Worm (Caenorhabditis elegans) whole organism, young adult: ENCODE data around the gene Y53F4A.2.

Experiments
- ama-1 ChIP-seq, 3 experiments: fragments of 150-350 bp in 1 of 3; sonication (generic microtip) in 2 of 3; optimal IDR thresholded peaks; 2 replicates each; lab custom pipeline; 2014 to 2018; ENCODE audit warnings: missing biosample characterization in 2 of 3, missing genetic modification characterization in 2 of 3, missing genetic modification reagents in 2 of 3
- ceh-100 ChIP-seq: fragments of 200-800 bp; sonication (Bioruptor generic); IDR thresholded peaks from 2 replicates; pipeline ENCODE4 v1.3.6; 2022; ENCODE audit warnings: missing genetic modification reagents, missing genetic modification characterization, missing compliant biosample characterization
- dpff-1 ChIP-seq: sonication (generic microtip); optimal IDR thresholded peaks from 2 replicates; lab custom pipeline; 2017; ENCODE audit warnings: mild to moderate bottlenecking, missing genetic modification characterization, missing compliant biosample characterization
- dpl-1 ChIP-seq: fragments of 150-350 bp; optimal IDR thresholded peaks from 2 replicates; lab custom pipeline; 2014; ENCODE audit warnings: missing biosample characterization, missing genetic modification reagents, missing genetic modification characterization
- mel-28 ChIP-seq: sonication (generic microtip); optimal IDR thresholded peaks from 2 replicates; lab custom pipeline; 2016; ENCODE audit warnings: borderline replicate concordance, mild to moderate bottlenecking, missing genetic modification characterization, missing compliant biosample characterization
- pha-4 ChIP-seq: fragments of 150-350 bp; sonication (generic microtip); optimal IDR thresholded peaks from 2 replicates; lab custom pipeline; 2014; ENCODE audit warnings: missing biosample characterization, missing genetic modification reagents, missing genetic modification characterization

DNA sequence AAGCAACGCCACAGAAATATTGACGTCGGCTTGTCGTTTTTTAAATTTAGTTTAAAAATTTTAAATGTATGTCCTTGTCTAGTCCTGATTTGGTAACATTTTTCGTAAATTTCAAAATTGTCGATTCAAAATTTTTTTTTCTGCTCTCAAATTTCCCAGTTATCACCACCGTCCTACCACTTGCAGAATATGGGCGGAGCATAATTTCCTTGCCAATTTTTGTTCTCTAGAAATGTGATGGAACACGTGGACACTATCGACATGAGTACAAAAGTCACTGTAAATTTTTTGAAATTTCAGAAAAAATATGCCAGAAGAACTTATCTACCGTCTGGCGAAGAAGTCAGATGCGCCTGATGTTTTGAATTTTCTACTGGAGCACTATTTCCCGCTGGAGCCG is 21.7 kb downstream of the Y53F4A.2 start, which contains the start of gene R05H10.7:
- TF ChIP-seq pha-4 (tag; lab: Kevin White, UChicago) (no peak), mel-28 (tag; lab: Kevin White, UChicago) (no peak), dpff-1 (tag; lab: Kevin White, UChicago) (no peak), dpl-1 (no peak), ceh-100 (GFP tag; lab: Robert Waterston, UW) (no peak), ama-1 (optimal IDR thresholded peaks at IDR 0.05; lab: Kevin White, UChicago) (no peak), ama-1 (GFP tag; optimal IDR thresholded peaks at IDR 0.05; lab: Kevin White, UChicago) (no peak)
